Worm (Caenorhabditis elegans) whole organism, young adult: ENCODE measurements around the gene wee-1.3.
A peak's percentile ranks its signal among the peaks of the same experiment; 100 is the strongest.

Source experiments
- B0019.2 ChIP-seq: fragments of 200-800 bp; sonication (Bioruptor generic); conservative IDR thresholded peaks from 2 replicates; pipeline ENCODE4 v1.3.6; 2022; ENCODE audit warnings: missing genetic modification reagents, missing genetic modification characterization, missing compliant biosample characterization
- B0261.1 ChIP-seq: sonication (generic microtip); optimal IDR thresholded peaks from 2 replicates; lab custom pipeline; 2016; ENCODE audit warnings: mild to moderate bottlenecking, missing genetic modification characterization, moderate library complexity, missing compliant biosample characterization
- D2030.7 ChIP-seq: fragments of 200-800 bp; sonication (Bioruptor generic); IDR thresholded peaks from 2 replicates; pipeline ENCODE4 v1.3.6; 2022; ENCODE audit warnings: missing genetic modification reagents, missing genetic modification characterization, missing compliant biosample characterization
- F10E7.11 ChIP-seq: sonication (generic microtip); optimal IDR thresholded peaks from 2 replicates; lab custom pipeline; 2017; ENCODE audit warnings: mild to moderate bottlenecking, missing genetic modification characterization, moderate library complexity, missing compliant biosample characterization
- F23B12.7 ChIP-seq: sonication (generic microtip); optimal IDR thresholded peaks from 2 replicates; lab custom pipeline; 2017; ENCODE audit warnings: missing genetic modification characterization, mild to moderate bottlenecking, missing compliant biosample characterization, antibody characterized with exemption, moderate library complexity; ENCODE audit not compliant: insufficient read depth
- F33H1.4 ChIP-seq: fragments of 200-800 bp; sonication (Bioruptor generic); IDR thresholded peaks from 2 replicates; pipeline ENCODE4 v1.3.6; 2022; ENCODE audit warnings: missing genetic modification reagents, missing genetic modification characterization, missing compliant biosample characterization
- F39B2.1 ChIP-seq: fragments of 200-800 bp; sonication (Bioruptor generic); IDR thresholded peaks from 2 replicates; pipeline ENCODE4 v1.3.6; 2022; ENCODE audit warnings: missing genetic modification reagents, missing genetic modification characterization, missing compliant biosample characterization
- T26A5.8 ChIP-seq: sonication (generic microtip); optimal IDR thresholded peaks from 2 replicates; lab custom pipeline; 2016; ENCODE audit warnings: missing genetic modification characterization, missing compliant biosample characterization
- Y53F4B.3 ChIP-seq: fragments of 200-800 bp; sonication (Bioruptor generic); IDR thresholded peaks from 2 replicates; pipeline ENCODE4 v1.3.6; 2022; ENCODE audit warnings: missing genetic modification reagents, missing genetic modification characterization, missing compliant biosample characterization
- Y56A3A.18 ChIP-seq: fragments of 200-800 bp; sonication (Bioruptor generic); IDR thresholded peaks from 2 replicates; pipeline ENCODE4 v1.3.6; 2022; ENCODE audit warnings: missing genetic modification reagents, missing genetic modification characterization, missing compliant biosample characterization
- Y79H2A.3 ChIP-seq: fragments of 200-800 bp; sonication (Bioruptor generic); conservative IDR thresholded peaks from 2 replicates; pipeline ENCODE4 v1.3.6; 2022; ENCODE audit warnings: missing genetic modification reagents, missing genetic modification characterization, missing compliant biosample characterization
- Y95B8A.8 ChIP-seq: fragments of 200-800 bp; sonication (Bioruptor generic); IDR thresholded peaks from 2 replicates; pipeline ENCODE4 v1.3.6; 2022; ENCODE audit warnings: missing genetic modification reagents, missing genetic modification characterization, missing compliant biosample characterization
- akir-1 ChIP-seq: fragments of 200-800 bp; sonication (Bioruptor generic); optimal IDR thresholded peaks from 2 replicates; lab custom pipeline; 2018; ENCODE audit warnings: mild to moderate bottlenecking, missing genetic modification characterization, moderate library complexity, missing compliant biosample characterization
- athp-1 ChIP-seq: sonication (generic microtip); optimal IDR thresholded peaks from 2 replicates; lab custom pipeline; 2017; ENCODE audit warnings: mild to moderate bottlenecking, missing genetic modification characterization, missing compliant biosample characterization
- attf-3 ChIP-seq: fragments of 200-800 bp; sonication (Bioruptor generic); conservative IDR thresholded peaks from 2 replicates; pipeline ENCODE4 v1.3.6; 2022; ENCODE audit warnings: missing genetic modification reagents, missing genetic modification characterization, missing compliant biosample characterization
- attf-5 ChIP-seq: fragments of 200-800 bp; sonication (Bioruptor generic); optimal IDR thresholded peaks from 2 replicates; lab custom pipeline; 2018; ENCODE audit warnings: mild to moderate bottlenecking, missing genetic modification characterization, missing compliant biosample characterization
- ceh-91 ChIP-seq: fragments of 200-800 bp; sonication (Bioruptor generic); IDR thresholded peaks from 2 replicates; pipeline ENCODE4 v1.3.6; 2022; ENCODE audit warnings: missing genetic modification reagents, missing genetic modification characterization, missing compliant biosample characterization
- die-1 ChIP-seq: sonication (generic microtip); optimal IDR thresholded peaks from 2 replicates; lab custom pipeline; 2016; ENCODE audit warnings: missing genotype, mild to moderate bottlenecking, missing genetic modification characterization, missing compliant biosample characterization
- dpl-1 ChIP-seq: fragments of 150-350 bp; optimal IDR thresholded peaks from 2 replicates; lab custom pipeline; 2014; ENCODE audit warnings: missing biosample characterization, missing genetic modification reagents, missing genetic modification characterization
- egl-18 ChIP-seq: fragments of 200-800 bp; sonication (Bioruptor generic); IDR thresholded peaks from 2 replicates; pipeline ENCODE4 v1.3.6; 2022; ENCODE audit warnings: missing genetic modification reagents, missing genetic modification characterization, missing compliant biosample characterization
- ekl-4 ChIP-seq: fragments of 200-800 bp; sonication (Bioruptor generic); IDR thresholded peaks from 2 replicates; pipeline ENCODE4 v1.3.6; 2022; ENCODE audit warnings: missing genetic modification reagents, missing genetic modification characterization, missing compliant biosample characterization
- him-1 ChIP-seq: sonication (generic microtip); optimal IDR thresholded peaks from 2 replicates; lab custom pipeline; 2016; ENCODE audit warnings: missing genotype, missing genetic modification reagents, missing genetic modification characterization, missing compliant biosample characterization
- hlh-12 ChIP-seq: sonication (generic microtip); optimal IDR thresholded peaks from 2 replicates; lab custom pipeline; 2016; ENCODE audit warnings: missing genetic modification characterization, missing compliant biosample characterization
- hmg-20 ChIP-seq: fragments of 200-800 bp; sonication (Bioruptor generic); IDR thresholded peaks from 2 replicates; pipeline ENCODE4 v1.3.6; 2022; ENCODE audit warnings: missing genetic modification reagents, missing genetic modification characterization, missing compliant biosample characterization
- hrde-1 ChIP-seq: sonication (generic microtip); optimal IDR thresholded peaks from 2 replicates; lab custom pipeline; 2016; ENCODE audit warnings: missing genetic modification characterization, mild to moderate bottlenecking, missing compliant biosample characterization, moderate library complexity, missing genotype, missing genetic modification reagents, borderline replicate concordance
- lin-26 ChIP-seq: fragments of 200-800 bp; sonication (Bioruptor generic); IDR thresholded peaks from 2 replicates; pipeline ENCODE4 v1.3.6; 2022; ENCODE audit warnings: missing genetic modification reagents, missing genetic modification characterization, missing compliant biosample characterization
- lin-54 ChIP-seq: fragments of 200-800 bp; sonication (Bioruptor generic); optimal IDR thresholded peaks from 2 replicates; lab custom pipeline; 2018; ENCODE audit warnings: mild to moderate bottlenecking, missing genetic modification characterization, missing compliant biosample characterization
- lsl-1 ChIP-seq: fragments of 200-800 bp; sonication (Bioruptor generic); optimal IDR thresholded peaks from 2 replicates; lab custom pipeline; 2018; ENCODE audit warnings: mild to moderate bottlenecking, missing genetic modification characterization, moderate library complexity, missing compliant biosample characterization
- madf-6 ChIP-seq: fragments of 200-800 bp; sonication (Bioruptor generic); IDR thresholded peaks from 2 replicates; pipeline ENCODE4 v1.3.6; 2022; ENCODE audit warnings: missing genetic modification reagents, missing genetic modification characterization, missing compliant biosample characterization
- mel-28 ChIP-seq: sonication (generic microtip); optimal IDR thresholded peaks from 2 replicates; lab custom pipeline; 2016; ENCODE audit warnings: borderline replicate concordance, mild to moderate bottlenecking, missing genetic modification characterization, missing compliant biosample characterization
- mes-4 ChIP-seq: sonication (generic microtip); optimal IDR thresholded peaks from 2 replicates; lab custom pipeline; 2016; ENCODE audit warnings: missing genotype, missing genetic modification characterization, missing compliant biosample characterization
- mxl-1 ChIP-seq: sonication (generic microtip); optimal IDR thresholded peaks from 2 replicates; lab custom pipeline; 2016; ENCODE audit warnings: missing genetic modification characterization, missing compliant biosample characterization
- nhr-80 ChIP-seq: sonication (generic microtip); optimal IDR thresholded peaks from 2 replicates; lab custom pipeline; 2016; ENCODE audit warnings: missing genetic modification characterization, missing compliant biosample characterization
- nhr-90 ChIP-seq: sonication (generic microtip); optimal IDR thresholded peaks from 2 replicates; lab custom pipeline; 2016; ENCODE audit warnings: missing genotype, mild to moderate bottlenecking, missing genetic modification characterization, missing compliant biosample characterization
- pbrm-1 ChIP-seq: fragments of 200-800 bp; sonication (Bioruptor generic); IDR thresholded peaks from 2 replicates; pipeline ENCODE4 v1.3.6; 2022; ENCODE audit warnings: missing genetic modification reagents, missing genetic modification characterization, missing compliant biosample characterization
- rec-8 ChIP-seq, 2 experiments: sonication (generic microtip); optimal IDR thresholded peaks; 2 replicates each; lab custom pipeline; 2016; ENCODE audit warnings: mild to moderate bottlenecking in 2 of 2, missing genetic modification characterization in 2 of 2, missing genetic modification reagents in 2 of 2, missing genotype in 2 of 2, missing biosample characterization in 1 of 2, missing compliant biosample characterization in 1 of 2, moderate library complexity in 1 of 2
- rpc-1 ChIP-seq, 2 experiments: fragments of 150-350 bp in 1 of 2; sonication (generic microtip) in 1 of 2; optimal IDR thresholded peaks; 2 replicates each; lab custom pipeline; 2014 to 2018; ENCODE audit warnings: missing biosample characterization in 1 of 2, missing genetic modification characterization in 1 of 2, missing genetic modification reagents in 1 of 2, missing genotype in 1 of 2
- snpc-1.1 ChIP-seq: sonication (generic microtip); optimal IDR thresholded peaks from 2 replicates; lab custom pipeline; 2017; ENCODE audit warnings: missing genetic modification characterization, mild to moderate bottlenecking, missing compliant biosample characterization, antibody characterized with exemption, moderate library complexity, missing genotype, missing genetic modification reagents; ENCODE audit not compliant: insufficient read depth
- snpc-1.3 ChIP-seq: sonication (generic microtip); optimal IDR thresholded peaks from 2 replicates; lab custom pipeline; 2017; ENCODE audit warnings: missing genetic modification characterization, mild to moderate bottlenecking, missing compliant biosample characterization, antibody characterized with exemption, moderate library complexity, missing genotype, missing genetic modification reagents; ENCODE audit not compliant: insufficient read depth
- snpc-3.4 ChIP-seq: sonication (generic microtip); optimal IDR thresholded peaks from 2 replicates; lab custom pipeline; 2017; ENCODE audit warnings: missing genetic modification characterization, mild to moderate bottlenecking, missing compliant biosample characterization, antibody characterized with exemption, moderate library complexity, missing genotype, missing genetic modification reagents
- snpc-4 ChIP-seq, 5 experiments: fragments of 150-350 bp in 1 of 5; sonication (generic microtip) in 4 of 5; optimal IDR thresholded peaks; 2 replicates each; lab custom pipeline; 2014 to 2018; ENCODE audit warnings: missing genetic modification characterization in 5 of 5, missing biosample characterization in 3 of 5, antibody characterized with exemption in 2 of 5, mild to moderate bottlenecking in 2 of 5, missing compliant biosample characterization in 2 of 5, missing genotype in 2 of 5, moderate library complexity in 2 of 5, missing genetic modification reagents in 1 of 5
- tbp1 ChIP-seq: fragments of 200-800 bp; sonication (Bioruptor generic); optimal IDR thresholded peaks from 2 replicates; lab custom pipeline; 2018; ENCODE audit warnings: mild to moderate bottlenecking, missing genetic modification characterization, missing compliant biosample characterization
- ztf-18 ChIP-seq: sonication (generic microtip); optimal IDR thresholded peaks from 2 replicates; lab custom pipeline; 2016; ENCODE audit warnings: missing genotype, mild to moderate bottlenecking, missing genetic modification characterization, missing compliant biosample characterization
- ztf-25 ChIP-seq: fragments of 200-800 bp; sonication (Bioruptor generic); IDR thresholded peaks from 2 replicates; pipeline ENCODE4 v1.3.6; 2022; ENCODE audit warnings: missing genetic modification reagents, missing genetic modification characterization, missing compliant biosample characterization
- ztf-28 ChIP-seq: fragments of 200-800 bp; sonication (Bioruptor generic); IDR thresholded peaks from 2 replicates; pipeline ENCODE4 v1.3.6; 2022; ENCODE audit warnings: missing genetic modification reagents, missing genetic modification characterization, missing compliant biosample characterization
- ztf-6 ChIP-seq: fragments of 200-800 bp; sonication (Bioruptor generic); IDR thresholded peaks from 2 replicates; pipeline ENCODE4 v1.3.6; 2022; ENCODE audit warnings: missing genetic modification reagents, missing genetic modification characterization, missing compliant biosample characterization

The wee-1.3 gene

DNA sequence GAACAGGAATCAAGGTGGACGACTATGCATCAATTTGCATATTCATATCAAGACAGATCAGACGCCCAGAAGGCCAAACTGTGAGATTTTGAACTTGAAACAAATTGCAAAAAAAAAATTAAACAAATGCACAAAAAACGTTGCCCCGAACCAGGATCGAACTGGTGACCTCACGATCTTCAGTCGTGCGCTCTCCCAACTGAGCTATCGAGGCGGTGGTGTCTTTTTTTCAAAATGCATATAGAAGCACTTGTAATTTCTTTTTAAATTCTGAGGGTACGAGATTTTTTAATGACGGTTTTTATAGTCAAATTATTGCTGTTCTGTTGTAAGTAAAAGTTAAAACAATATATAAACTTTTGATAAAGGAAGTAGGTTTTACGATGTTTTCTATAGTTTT, 3.2 kb downstream of the wee-1.3 start:
- TF ChIP-seq Y53F4B.3, result peak; percentile 20; the same call in 1 of the 2 replicates
- TF ChIP-seq F23B12.7 (tag; lab: Kevin White, UChicago), result peak; percentile 71
- TF ChIP-seq hrde-1 (tag; lab: Kevin White, UChicago), result no peak
- peak; percentile 20; the same call in 1 of the 2 replicates for TF ChIP-seq F33H1.4 (GFP tag; lab: Robert Waterston, UW)
- TF ChIP-seq hmg-20 (GFP tag; lab: Robert Waterston, UW), result no peak
- peak; percentile 35; the same call in 1 of the 2 replicates for TF ChIP-seq madf-6 (GFP tag; lab: Robert Waterston, UW)
- TF ChIP-seq rpc-1 (optimal IDR thresholded peaks at IDR 0.05; lab: Kevin White, UChicago), result peak; percentile 73
- peak; percentile 94 for TF ChIP-seq rpc-1 (tag; optimal IDR thresholded peaks at IDR 0.05; lab: Kevin White, UChicago)
- no peak for TF ChIP-seq mxl-1 (tag; lab: Kevin White, UChicago)
- TF ChIP-seq F10E7.11 (tag; lab: Kevin White, UChicago), result no peak
- TF ChIP-seq ztf-25 (GFP tag; lab: Robert Waterston, UW), result peak; percentile 71; the same call in 1 of the 2 replicates
- no peak for TF ChIP-seq mes-4
- TF ChIP-seq B0261.1 (tag; lab: Kevin White, UChicago), result peak; percentile 70
- TF ChIP-seq pbrm-1 (GFP tag; lab: Robert Waterston, UW), result no peak
- TF ChIP-seq ztf-18, result peak; percentile 46
- peak; percentile 4 for TF ChIP-seq nhr-80 (tag; lab: Kevin White, UChicago)
- no peak for TF ChIP-seq ceh-91 (GFP tag; lab: Robert Waterston, UW)
- no peak for TF ChIP-seq Y79H2A.3 (GFP tag; lab: Robert Waterston, UW)
- TF ChIP-seq rec-8 (tag; optimal IDR thresholded peaks at IDR 0.05; lab: Kevin White, UChicago), result peak in 1 of 2 experiments; percentile 39
- TF ChIP-seq die-1 (tag; lab: Kevin White, UChicago), result peak; percentile 58
- no peak for TF ChIP-seq Y95B8A.8 (GFP tag; lab: Robert Waterston, UW)
- TF ChIP-seq D2030.7 (GFP tag; lab: Robert Waterston, UW), result peak; percentile 59
- TF ChIP-seq him-1, result peak; percentile 32
- TF ChIP-seq attf-3 (GFP tag; lab: Robert Waterston, UW), result no peak
- TF ChIP-seq snpc-1.3, result peak; percentile 33
- TF ChIP-seq dpl-1 (GFP tag; lab: Kevin White, UChicago), result peak; percentile 13
- peak; percentile 25 for TF ChIP-seq athp-1 (tag; lab: Kevin White, UChicago)
- 0 out of 2 replicates have a peak, but pooled peaks have one; percentile 25 for TF ChIP-seq ztf-28
- no peak for TF ChIP-seq snpc-1.1 (tag; lab: Kevin White, UChicago)
- 0 out of 2 replicates have a peak, but pooled peaks have one; percentile 11 for TF ChIP-seq ekl-4
- TF ChIP-seq F39B2.1 (GFP tag; lab: Robert Waterston, UW), result no peak
- TF ChIP-seq T26A5.8 (tag; lab: Kevin White, UChicago), result no peak
- TF ChIP-seq B0019.2 (GFP tag; lab: Robert Waterston, UW), result no peak
- TF ChIP-seq Y56A3A.18 (GFP tag; lab: Robert Waterston, UW), result no peak
- peak; percentile 23 for TF ChIP-seq lsl-1 (GFP tag; lab: Kevin White, UChicago)
- peak; percentile 7 for TF ChIP-seq snpc-4 (GFP tag; optimal IDR thresholded peaks at IDR 0.05; lab: Kevin White, UChicago)
- peak in 2 of 4 experiments; percentile 19 to 46 for TF ChIP-seq snpc-4 (tag; optimal IDR thresholded peaks at IDR 0.05; lab: Kevin White, UChicago)
- TF ChIP-seq lin-54, result peak; percentile 11
- peak; percentile 74 for TF ChIP-seq lin-26 (GFP tag; lab: Robert Waterston, UW)
- TF ChIP-seq egl-18 (GFP tag; lab: Robert Waterston, UW), result no peak
- peak; percentile 33 for TF ChIP-seq attf-5
- TF ChIP-seq snpc-3.4, result peak; percentile 55
- TF ChIP-seq akir-1 (GFP tag; lab: Kevin White, UChicago), result no peak
- TF ChIP-seq tbp1 (GFP tag; lab: Kevin White, UChicago), result peak; percentile 95
- no peak for TF ChIP-seq hlh-12 (tag; lab: Kevin White, UChicago)
- peak; percentile 35 for TF ChIP-seq nhr-90
- TF ChIP-seq mel-28 (tag; lab: Kevin White, UChicago), result no peak
- TF ChIP-seq ztf-6 (GFP tag; lab: Robert Waterston, UW), result no peak
